Fruit fly (Drosophila melanogaster) whole organism, wandering third instar larva: ENCODE results near the gene wds.

Experiments used
- Abd-B ChIP-seq: fragments of >200 bp; optimal IDR thresholded peaks from 2 replicates; lab custom pipeline; 2017; ENCODE audit warnings: missing biosample characterization, missing genetic modification characterization
- CG32264 ChIP-seq: fragments of 200-800 bp; sonication (Bioruptor generic); optimal IDR thresholded peaks from 2 replicates; lab custom pipeline; 2016; ENCODE audit warnings: missing biosample characterization, missing genetic modification characterization
- Dfd ChIP-seq: fragments of >200 bp; optimal IDR thresholded peaks from 2 replicates; lab custom pipeline; 2017; ENCODE audit warnings: missing biosample characterization, missing genetic modification characterization
- HLH106 ChIP-seq: fragments of 200-800 bp; optimal IDR thresholded peaks from 3 replicates; lab custom pipeline; 2019; ENCODE audit warnings: missing biosample characterization, mild to moderate bottlenecking, missing genetic modification characterization, moderate library complexity
- Hnf4 ChIP-seq: fragments of 200-800 bp; sonication (Bioruptor generic); optimal IDR thresholded peaks from 2 replicates; lab custom pipeline; 2016; ENCODE audit warnings: missing biosample characterization, mild to moderate bottlenecking, missing genetic modification characterization
- Hr78 ChIP-seq: fragments of >200 bp; optimal IDR thresholded peaks from 2 replicates; lab custom pipeline; 2017; ENCODE audit warnings: missing biosample characterization, missing genetic modification characterization
- Hr83 ChIP-seq: fragments of 200-300 bp; sonication (Bioruptor generic); optimal IDR thresholded peaks from 2 replicates; lab custom pipeline; 2016; ENCODE audit warnings: missing biosample characterization, mild to moderate bottlenecking, missing genetic modification characterization, moderate library complexity; ENCODE audit not compliant: poor library complexity, severe bottlenecking
- Mio ChIP-seq: sonication (Bioruptor generic); optimal IDR thresholded peaks from 2 replicates; lab custom pipeline; 2016; ENCODE audit warnings: missing biosample characterization, missing genetic modification characterization
- Myc ChIP-seq: fragments of >200 bp; optimal IDR thresholded peaks from 2 replicates; lab custom pipeline; 2017
- N ChIP-seq: fragments of >200 bp; optimal IDR thresholded peaks from 2 replicates; lab custom pipeline; 2018; ENCODE audit warnings: missing biosample characterization, missing external identifiers, missing genetic modification characterization
- OdsH ChIP-seq: fragments of 200-800 bp; sonication (Bioruptor generic); optimal IDR thresholded peaks from 2 replicates; lab custom pipeline; 2016; ENCODE audit warnings: missing biosample characterization, mild to moderate bottlenecking, missing genetic modification characterization
- Rel ChIP-seq, 2 experiments: fragments of 200-800 bp; sonication (Bioruptor generic) in 1 of 2; optimal IDR thresholded peaks; 2 replicates in 1 of 2; 3 replicates in 1 of 2; lab custom pipeline; 2016 to 2019; ENCODE audit warnings: mild to moderate bottlenecking in 2 of 2, missing biosample characterization in 2 of 2, missing genetic modification characterization in 2 of 2, moderate library complexity in 1 of 2
- Vsx2 ChIP-seq: fragments of 200-300, 225-300 bp; sonication (Bioruptor generic); optimal IDR thresholded peaks from 2 replicates; lab custom pipeline; 2018; ENCODE audit warnings: missing biosample characterization, missing genetic modification characterization; ENCODE audit not compliant: partially characterized antibody
- br ChIP-seq: fragments of 200-800 bp; sonication (Bioruptor generic); optimal IDR thresholded peaks from 2 replicates; lab custom pipeline; 2016; ENCODE audit warnings: missing biosample characterization, missing genetic modification characterization
- dmrt93B ChIP-seq: fragments of 200-800 bp; sonication (Bioruptor generic); optimal IDR thresholded peaks from 2 replicates; lab custom pipeline; 2018; ENCODE audit warnings: missing biosample characterization, mild to moderate bottlenecking, missing genetic modification characterization
- dsf ChIP-seq: sonication (Bioruptor generic); optimal IDR thresholded peaks from 2 replicates; lab custom pipeline; 2016; ENCODE audit warnings: missing biosample characterization, missing genetic modification characterization, borderline replicate concordance
- ey ChIP-seq: fragments of 200-800 bp; sonication (Bioruptor generic); optimal IDR thresholded peaks from 2 replicates; lab custom pipeline; 2016; ENCODE audit warnings: missing biosample characterization, missing genetic modification characterization
- foxo ChIP-seq, 2 experiments: fragments of 200-800 bp; sonication (Bioruptor generic); optimal IDR thresholded peaks; 2 replicates in 1 of 2; 3 replicates in 1 of 2; lab custom pipeline; 2016 to 2017; ENCODE audit warnings: missing biosample characterization in 2 of 2, missing genetic modification characterization in 2 of 2
- fru ChIP-seq: fragments of 200-800 bp; sonication (Bioruptor generic); optimal IDR thresholded peaks from 3 replicates; lab custom pipeline; 2016; ENCODE audit warnings: missing biosample characterization, mild to moderate bottlenecking, missing genetic modification characterization
- h ChIP-seq: fragments of 200-800 bp; sonication (Bioruptor generic); optimal IDR thresholded peaks from 3 replicates; lab custom pipeline; 2016; ENCODE audit warnings: missing biosample characterization, mild to moderate bottlenecking, missing genetic modification characterization
- lola ChIP-seq: fragments of >200 bp; optimal IDR thresholded peaks from 2 replicates; lab custom pipeline; 2017; ENCODE audit warnings: missing biosample characterization, missing genetic modification characterization
- pan ChIP-seq: fragments of >200 bp; optimal IDR thresholded peaks from 2 replicates; lab custom pipeline; 2017
- psq ChIP-seq: fragments of 200-800 bp; sonication (Bioruptor generic); optimal IDR thresholded peaks from 3 replicates; lab custom pipeline; 2017; ENCODE audit warnings: missing biosample characterization, mild to moderate bottlenecking, missing genetic modification characterization, moderate library complexity
- rgr ChIP-seq: fragments of 200-800 bp; sonication (Bioruptor generic); optimal IDR thresholded peaks from 3 replicates; lab custom pipeline; 2016; ENCODE audit warnings: missing biosample characterization, mild to moderate bottlenecking, missing genetic modification characterization
- sage ChIP-seq: fragments of 200-800 bp; sonication (Bioruptor generic); optimal IDR thresholded peaks from 2 replicates; lab custom pipeline; 2016; ENCODE audit warnings: missing biosample characterization, mild to moderate bottlenecking, missing genetic modification characterization
- tai ChIP-seq: sonication (Bioruptor generic); optimal IDR thresholded peaks from 2 replicates; lab custom pipeline; 2016; ENCODE audit warnings: missing biosample characterization, missing genetic modification characterization
- woc ChIP-seq: sonication (Bioruptor generic); optimal IDR thresholded peaks from 2 replicates; lab custom pipeline; 2016; ENCODE audit warnings: missing biosample characterization, mild to moderate bottlenecking, missing genetic modification characterization

The wds gene

DNA sequence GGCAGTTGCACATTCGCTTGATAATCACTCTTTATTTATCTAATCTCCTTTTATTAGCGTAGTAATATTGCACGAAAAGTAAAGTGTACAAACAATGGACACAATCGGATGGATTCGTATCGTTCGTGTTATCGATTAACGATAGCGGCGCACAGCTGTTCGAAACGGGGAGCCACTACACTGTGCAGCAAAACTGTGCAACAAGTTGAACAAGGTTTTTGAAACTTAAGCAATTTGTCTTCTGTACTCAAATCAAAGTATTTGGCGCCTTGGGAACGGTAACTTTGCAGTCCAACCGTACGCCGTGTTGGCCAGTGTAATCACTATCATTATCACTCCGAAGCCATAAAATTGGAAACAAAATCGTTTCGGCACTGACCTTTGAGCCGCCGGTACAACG is 33.9 kb downstream of the wds start, which contains the start of the genes Tsp3A and Seipin (continued):
- peak; percentile 89 for TF ChIP-seq fru
- TF ChIP-seq lola, result no peak
- TF ChIP-seq Abd-B (GFP tag; lab: Kevin White, UChicago), result no peak
- no peak for TF ChIP-seq Hr78 (GFP tag; lab: Kevin White, UChicago)
- TF ChIP-seq tai (GFP tag; lab: Kevin White, UChicago), result no peak
- TF ChIP-seq N (GFP tag; lab: Kevin White, UChicago), result no peak
- peak; percentile 84 for TF ChIP-seq OdsH (GFP tag; lab: Kevin White, UChicago)
- TF ChIP-seq dsf, result no peak
- TF ChIP-seq Hnf4 (GFP tag; lab: Kevin White, UChicago), result no peak
- peak; percentile 70 for TF ChIP-seq Mio (GFP tag; lab: Kevin White, UChicago)
- TF ChIP-seq CG32264 (GFP tag; lab: Kevin White, UChicago), result peak; percentile 62
- TF ChIP-seq Myc (lab: Kevin White, UChicago), result no peak

DNA sequence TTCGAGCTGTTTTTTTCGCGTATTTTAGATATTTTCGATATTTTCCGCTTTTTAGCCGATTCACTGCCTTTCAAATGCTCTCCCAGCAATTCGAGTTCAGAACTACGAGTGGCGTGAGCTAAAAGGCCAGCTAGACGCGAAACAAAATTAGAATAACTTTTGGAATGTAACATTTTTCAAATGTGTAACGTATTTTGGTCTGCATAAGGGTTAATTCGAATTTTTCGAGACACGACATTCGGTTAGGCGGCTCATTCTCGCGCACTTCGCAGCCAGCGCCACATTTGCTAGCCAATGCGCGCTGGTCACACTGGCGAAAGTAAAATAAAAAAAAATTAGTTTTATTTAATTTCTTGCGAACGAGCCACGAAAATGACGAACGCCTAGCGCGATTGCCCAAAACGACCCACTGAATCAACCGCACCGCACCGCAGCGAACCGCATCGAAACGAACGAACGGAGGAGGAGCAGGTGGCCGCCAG is 38.8 kb downstream of the wds start, which contains the start of the genes brv3 and Pi4KIIIalpha:
Gene brv3 (minus strand): TSS at position 51 of the 482 bp plus-strand sequence.
Gene Pi4KIIIalpha (plus strand): TSS at position 280 of the 482 bp plus-strand sequence.
- TF ChIP-seq Vsx2 (GFP tag; lab: Kevin White, UChicago) (no peak), Dfd (GFP tag; lab: Kevin White, UChicago) (no peak)

- TF ChIP-seq lola (no peak), Rel (GFP tag; optimal IDR thresholded peaks at IDR 0.05; lab: Kevin White, UChicago) (no peak), Rel (tag; optimal IDR thresholded peaks at IDR 0.05; lab: Kevin White, UChicago) (no peak), sage (no peak)
Measured at dm6 chrX:2625009-2625408, 39.2 kb downstream of the wds start.

DNA sequence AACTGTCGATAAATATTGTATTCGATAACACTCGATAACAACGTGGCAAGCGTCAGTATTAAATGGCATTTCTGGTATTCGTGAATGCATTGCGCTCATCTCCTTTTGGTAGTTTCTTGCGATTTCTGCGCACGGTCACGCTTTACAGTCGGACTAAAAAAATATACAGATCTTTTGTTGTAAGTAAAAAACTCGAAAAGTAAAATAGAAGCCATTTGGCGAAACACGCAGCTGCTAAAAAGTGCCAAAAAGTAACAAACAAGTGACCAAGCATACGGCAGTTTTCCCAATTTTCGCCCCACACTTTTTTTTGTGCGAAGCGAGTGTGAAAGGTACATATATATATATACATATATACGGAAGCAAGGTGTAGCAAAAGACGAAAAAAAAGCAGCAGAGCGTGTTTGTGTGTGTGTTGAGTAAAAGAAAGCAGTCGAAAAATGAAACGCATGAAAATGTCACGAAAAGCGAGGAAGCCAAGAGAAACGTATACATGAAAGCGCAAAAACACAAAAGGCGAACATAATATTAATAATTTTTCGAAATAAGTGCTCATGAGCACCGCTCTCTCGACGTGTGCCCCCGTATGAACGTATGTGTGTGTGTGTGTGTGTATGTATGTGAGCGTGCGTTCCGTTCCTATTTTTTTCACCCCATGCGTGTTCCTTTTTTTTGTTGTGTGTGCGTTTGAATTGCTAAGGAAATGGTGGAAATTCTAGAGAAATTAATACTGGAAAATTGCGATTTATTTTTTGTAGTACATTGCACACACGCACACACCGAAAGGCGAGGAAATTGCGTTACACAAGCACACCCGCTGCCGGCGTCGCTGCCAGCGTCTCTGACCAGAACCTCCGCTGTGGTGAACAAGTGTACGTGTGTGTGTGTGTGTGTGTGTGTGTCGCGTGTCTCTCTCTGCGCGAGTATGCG is 48.3 kb downstream of the wds start, which contains the start of gene sgg:
Gene sgg (plus strand): TSS at position 106 of the 930 bp plus-strand sequence.
- TF ChIP-seq psq, result peak; percentile 64
- peak; percentile 22 for TF ChIP-seq Hr83 (GFP tag; lab: Kevin White, UChicago)
- no peak for TF ChIP-seq dmrt93B (GFP tag; lab: Kevin White, UChicago)
- no peak for TF ChIP-seq Rel (GFP tag; optimal IDR thresholded peaks at IDR 0.05; lab: Kevin White, UChicago)
- TF ChIP-seq Rel (tag; optimal IDR thresholded peaks at IDR 0.05; lab: Kevin White, UChicago), result peak; percentile 30
- no peak for TF ChIP-seq fru
- peak; percentile 66 for TF ChIP-seq h
- TF ChIP-seq pan (lab: Kevin White, UChicago), result no peak
- TF ChIP-seq HLH106 (tag; lab: Kevin White, UChicago), result no peak
- no peak for TF ChIP-seq dsf
- peak; percentile 74 for TF ChIP-seq N (GFP tag; lab: Kevin White, UChicago)

- TF ChIP-seq ey (peak; percentile 15), woc (GFP tag; lab: Kevin White, UChicago) (peak; percentile 17), CG32264 (GFP tag; lab: Kevin White, UChicago) (no peak), foxo (GFP tag; optimal IDR thresholded peaks at IDR 0.05; lab: Kevin White, UChicago) (peak in 1 of 2 experiments; percentile 27), rgr (GFP tag; lab: Kevin White, UChicago) (peak; percentile 34), br (GFP tag; lab: Kevin White, UChicago) (peak; percentile 6)
Measured at dm6 chrX:2635075-2635643, 49.4 kb downstream of the wds start.
